Fruit fly (Drosophila melanogaster): ENCODE measurements around the gene MED6.
A peak's percentile ranks its signal among the peaks of the same experiment; 100 is the strongest.

MED6 gene

dm6 chr3R:9759360-9760191, 9.2 kb downstream of the MED6 start, which contains the start of gene Mpi (continued):
- TF ChIP-seq schlank (tag; optimal IDR thresholded peaks at IDR 0.05) (no peak), HmgZ (tag; optimal IDR thresholded peaks at IDR 0.05) (peak; percentile 37), Dip2 (GFP tag; IDR thresholded peaks at IDR 0.05) (no peak), Mes4 (GFP tag; optimal IDR thresholded peaks at IDR 0.05) (no peak), twi (tag; optimal IDR thresholded peaks at IDR 0.05) (no peak), ssp (GFP tag; IDR thresholded peaks at IDR 0.05) (peak; percentile 16; the same call in 1 of the 2 replicates), Atf3 (GFP tag; optimal IDR thresholded peaks at IDR 0.05) (no peak), CoRest (tag; optimal IDR thresholded peaks at IDR 0.05) (peak; percentile 40), gce (GFP tag; IDR thresholded peaks at IDR 0.05) (no peak), Vsx1 (GFP tag; optimal IDR thresholded peaks at IDR 0.05) (no peak)

dm6 chr3R:9756187-9756586, 12.6 kb downstream of the MED6 start, which contains the start of the genes Alg12 and Rpt3R:
TSS of gene Alg12 (plus strand) at chr3R:9756491.
TSS of gene Rpt3R (minus strand) at chr3R:9756510.
- TF ChIP-seq Doc3 (GFP tag; IDR thresholded peaks at IDR 0.05; ENCODE audit: partially characterized antibody) (peak; percentile 70), CG17802 (tag; optimal IDR thresholded peaks at IDR 0.05) (no peak), stwl (tag; optimal IDR thresholded peaks at IDR 0.05) (peak; percentile 29), hbn (GFP tag; IDR thresholded peaks at IDR 0.05; ENCODE audit: partially characterized antibody) (peak; percentile 62; the same call in 1 of the 2 replicates), CG14860 (GFP tag; IDR thresholded peaks at IDR 0.05; ENCODE audit: partially characterized antibody) (0 out of 3 replicates have a peak, but pooled peaks have one; percentile 30), Dp (GFP tag; optimal IDR thresholded peaks at IDR 0.05) (peak; percentile 62), chif (GFP tag; optimal IDR thresholded peaks at IDR 0.05) (no peak), ssp (GFP tag; IDR thresholded peaks at IDR 0.05) (no peak), CG10209 (GFP tag; optimal IDR thresholded peaks at IDR 0.05) (no peak), Camta (GFP tag; optimal IDR thresholded peaks at IDR 0.05) (no peak), Dref (GFP tag; IDR thresholded peaks at IDR 0.05) (peak; percentile 58), CG2129 (GFP tag; IDR thresholded peaks at IDR 0.05; ENCODE audit: partially characterized antibody) (0 out of 2 replicates have a peak, but pooled peaks have one; percentile 26), mam (GFP tag; optimal IDR thresholded peaks at IDR 0.05) (no peak), CG15514 (GFP tag; optimal IDR thresholded peaks at IDR 0.05) (peak; percentile 54), CG14710 (tag; optimal IDR thresholded peaks at IDR 0.05) (peak; percentile 39), HLH4C (GFP tag; IDR thresholded peaks at IDR 0.05; ENCODE audit: partially characterized antibody) (peak; percentile 61), tll (GFP tag; optimal IDR thresholded peaks at IDR 0.05) (no peak), CG4360 (GFP tag; IDR thresholded peaks at IDR 0.05) (peak; percentile 27; the same call in 1 of the 2 replicates), vnd (GFP tag; IDR thresholded peaks at IDR 0.05; ENCODE audit: partially characterized antibody) (0 out of 3 replicates have a peak, but pooled peaks have one; percentile 28), Lpt (GFP tag; optimal IDR thresholded peaks at IDR 0.05) (no peak), bbx (GFP tag; IDR thresholded peaks at IDR 0.05; ENCODE audit: partially characterized antibody) (peak; percentile 37; the same call in 1 of the 2 replicates), Scr (GFP tag; IDR thresholded peaks at IDR 0.05; ENCODE audit: partially characterized antibody) (peak; percentile 67), CG9932 (GFP tag; IDR thresholded peaks at IDR 0.05) (no peak), E2f2 (GFP tag; IDR thresholded peaks at IDR 0.05) (peak; percentile 70), CG3995 (GFP tag; optimal IDR thresholded peaks at IDR 0.05) (peak; percentile 32), zen2 (GFP tag; IDR thresholded peaks at IDR 0.05; ENCODE audit: partially characterized antibody) (peak; percentile 8; the same call in 1 of the 3 replicates), unc-4 (GFP tag; IDR thresholded peaks at IDR 0.05; ENCODE audit: partially characterized antibody) (peak; percentile 62), Sry-δ (GFP tag; optimal IDR thresholded peaks at IDR 0.05) (peak; percentile 40), amos (GFP tag; IDR thresholded peaks at IDR 0.05; ENCODE audit: partially characterized antibody) (peak; percentile 41; the same call in 1 of the 2 replicates), knrl (GFP tag; IDR thresholded peaks at IDR 0.05; ENCODE audit: partially characterized antibody) (peak; percentile 32; the same call in 1 of the 3 replicates), crp (GFP tag; optimal IDR thresholded peaks at IDR 0.05) (peak; percentile 28 to 90), pzg (GFP tag; optimal IDR thresholded peaks at IDR 0.05) (peak; percentile 38), CG16813 (GFP tag; IDR thresholded peaks at IDR 0.05; ENCODE audit: partially characterized antibody) (peak; percentile 48; the same call in 2 of the 3 replicates), sna (GFP tag; IDR thresholded peaks at IDR 0.05; ENCODE audit: partially characterized antibody) (peak; percentile 54; the same call in 1 of the 2 replicates), kah (GFP tag; optimal IDR thresholded peaks at IDR 0.05) (peak; percentile 94)
